Fruit fly (Drosophila melanogaster) whole organism, embryonic: ENCODE measurements around the gene Cyp4g15.

Experiments
- ATbp ChIP-seq: fragments of 200-800 bp; sonication (Bioruptor generic); optimal IDR thresholded peaks from 2 replicates; lab custom pipeline; 2017; ENCODE audit warnings: missing biosample characterization, mild to moderate bottlenecking, missing genetic modification characterization, missing genetic modification reagents
- Adf1 ChIP-seq: fragments of 200-800 bp; sonication (Bioruptor generic); IDR thresholded peaks from 2 replicates; pipeline ENCODE4 v1.3.6; 2022; ENCODE audit warnings: missing biosample characterization, missing genetic modification characterization
- BtbVII ChIP-seq: fragments of 200-800 bp; sonication (Bioruptor generic); optimal IDR thresholded peaks from 3 replicates; lab custom pipeline; 2017; ENCODE audit warnings: missing biosample characterization, mild to moderate bottlenecking, missing genetic modification characterization
- CG10366 ChIP-seq: fragments of 200-800 bp; sonication (Bioruptor generic); IDR thresholded peaks from 2 replicates; pipeline ENCODE4 v1.3.6; 2022; ENCODE audit warnings: missing biosample characterization, missing genetic modification characterization
- CG10431 ChIP-seq: fragments of 200-800 bp; sonication (Bioruptor generic); optimal IDR thresholded peaks from 3 replicates; lab custom pipeline; 2018; ENCODE audit warnings: missing biosample characterization, mild to moderate bottlenecking, missing genetic modification characterization
- CG11695 ChIP-seq: fragments of 200-800 bp; sonication (Bioruptor generic); IDR thresholded peaks from 3 replicates; pipeline ENCODE4 v1.3.6; 2022; ENCODE audit warnings: missing biosample characterization, missing genetic modification characterization
- CG12236 ChIP-seq: fragments of 200-800 bp; sonication (Bioruptor generic); optimal IDR thresholded peaks from 2 replicates; lab custom pipeline; 2016; ENCODE audit warnings: missing biosample characterization, missing genetic modification characterization
- CG12942 ChIP-seq: fragments of 200-800 bp; sonication (Bioruptor generic); optimal IDR thresholded peaks from 3 replicates; lab custom pipeline; 2016; ENCODE audit warnings: missing biosample characterization, missing genetic modification characterization
- CG14014 ChIP-seq: fragments of 200-800 bp; sonication (Bioruptor generic); IDR thresholded peaks from 2 replicates; pipeline ENCODE4 v1.3.6; 2022; ENCODE audit warnings: missing biosample characterization, missing genetic modification characterization
- CG14965 ChIP-seq: fragments of 200-800 bp; sonication (Bioruptor generic); optimal IDR thresholded peaks from 2 replicates; lab custom pipeline; 2016; ENCODE audit warnings: missing biosample characterization, missing genetic modification characterization, borderline replicate concordance
- CG3281 ChIP-seq: fragments of 200-800 bp; sonication (Bioruptor generic); optimal IDR thresholded peaks from 3 replicates; lab custom pipeline; 2017; ENCODE audit warnings: missing biosample characterization, mild to moderate bottlenecking, missing genetic modification characterization
- CG34376 ChIP-seq: fragments of 200-800 bp; sonication (Bioruptor generic); optimal IDR thresholded peaks from 2 replicates; lab custom pipeline; 2018; ENCODE audit warnings: missing biosample characterization, mild to moderate bottlenecking, missing genetic modification characterization
- CG34422 ChIP-seq: fragments of 200-800 bp; sonication (Bioruptor generic); IDR thresholded peaks from 3 replicates; pipeline ENCODE4 v1.3.6; 2022; ENCODE audit warnings: missing biosample characterization, missing genetic modification characterization
- CG3847 ChIP-seq: fragments of 200-800 bp; sonication (Bioruptor generic); IDR thresholded peaks from 2 replicates; pipeline ENCODE4 v1.3.6; 2022; ENCODE audit warnings: missing biosample characterization, missing genetic modification characterization
- CG4328 ChIP-seq: fragments of 200-800 bp; sonication (Bioruptor generic); optimal IDR thresholded peaks from 3 replicates; lab custom pipeline; 2017; ENCODE audit warnings: missing biosample characterization, missing genetic modification reagents, missing genetic modification characterization
- CG43689 ChIP-seq: fragments of 200-800 bp; sonication (Bioruptor generic); IDR thresholded peaks from 2 replicates; pipeline ENCODE4 v1.3.6; 2022; ENCODE audit warnings: missing biosample characterization, missing genetic modification characterization
- CG5245 ChIP-seq: fragments of 200-800 bp; sonication (Bioruptor generic); optimal IDR thresholded peaks from 3 replicates; lab custom pipeline; 2016; ENCODE audit warnings: missing biosample characterization, missing genetic modification characterization
- CG6683 ChIP-seq: fragments of 200-800 bp; sonication (Bioruptor generic); optimal IDR thresholded peaks from 2 replicates; lab custom pipeline; 2017; ENCODE audit warnings: missing biosample characterization, mild to moderate bottlenecking, missing genetic modification characterization, missing genetic modification reagents
- CG6813 ChIP-seq: fragments of 200-800 bp; sonication (Bioruptor generic); optimal IDR thresholded peaks from 2 replicates; lab custom pipeline; 2017; ENCODE audit warnings: missing biosample characterization, missing genetic modification characterization, mild to moderate bottlenecking, moderate library complexity, missing genetic modification reagents
- CG8089 ChIP-seq: fragments of 200-800 bp; sonication (Bioruptor generic); optimal IDR thresholded peaks from 3 replicates; lab custom pipeline; 2016; ENCODE audit warnings: missing biosample characterization, missing genetic modification characterization
- CrebB ChIP-seq: fragments of 200-800 bp; sonication (Bioruptor generic); optimal IDR thresholded peaks from 3 replicates; lab custom pipeline; 2018; ENCODE audit warnings: missing biosample characterization, mild to moderate bottlenecking, missing genetic modification characterization
- Dref ChIP-seq: fragments of 200-800 bp; sonication (Bioruptor generic); IDR thresholded peaks from 2 replicates; pipeline ENCODE4 v1.3.6; 2022; ENCODE audit warnings: missing biosample characterization, missing genetic modification characterization
- ERR ChIP-seq: fragments of 200-800 bp; sonication (Bioruptor generic); optimal IDR thresholded peaks from 2 replicates; lab custom pipeline; 2016; ENCODE audit warnings: missing biosample characterization, missing genetic modification characterization
- Eip74EF ChIP-seq, 2 experiments: fragments of 200-800 bp in 1 of 2; fragments of >200 bp in 1 of 2; sonication (Bioruptor generic) in 1 of 2; optimal IDR thresholded peaks; 2 replicates each; lab custom pipeline; 2017 to 2019; ENCODE audit warnings: missing biosample characterization in 2 of 2, missing genetic modification characterization in 2 of 2, mild to moderate bottlenecking in 1 of 2, moderate library complexity in 1 of 2
- Fer3 ChIP-seq: fragments of 200-800 bp; sonication (Bioruptor generic); optimal IDR thresholded peaks from 2 replicates; lab custom pipeline; 2018; ENCODE audit warnings: missing biosample characterization, mild to moderate bottlenecking, missing genetic modification characterization, moderate library complexity
- H2.0 ChIP-seq: fragments of 200-800 bp; sonication (Bioruptor generic); IDR thresholded peaks from 2 replicates; pipeline ENCODE4 v1.3.6; 2022; ENCODE audit warnings: missing biosample characterization, missing genetic modification characterization
- Poxn ChIP-seq: fragments of 200-800 bp; sonication (Bioruptor generic); IDR thresholded peaks from 2 replicates; pipeline ENCODE4 v1.3.6; 2022; ENCODE audit warnings: missing biosample characterization, missing genetic modification characterization
- Scr ChIP-seq: fragments of 200-800 bp; sonication (Bioruptor generic); IDR thresholded peaks from 2 replicates; pipeline ENCODE4 v1.3.6; 2022; ENCODE audit warnings: missing biosample characterization, missing genetic modification characterization; ENCODE audit not compliant: partially characterized antibody
- Sry-β ChIP-seq: fragments of 200-800 bp; sonication (Bioruptor generic); optimal IDR thresholded peaks from 2 replicates; lab custom pipeline; 2018; ENCODE audit warnings: missing biosample characterization, mild to moderate bottlenecking, missing genetic modification characterization, moderate library complexity
- Sry-δ ChIP-seq: fragments of 200-800 bp; sonication (Bioruptor generic); optimal IDR thresholded peaks from 2 replicates; lab custom pipeline; 2016; ENCODE audit warnings: missing biosample characterization, missing genetic modification characterization
- Tbp ChIP-seq: fragments of >200 bp; optimal IDR thresholded peaks from 2 replicates; lab custom pipeline; 2018; ENCODE audit warnings: missing biosample characterization, missing genetic modification characterization
- abd-A ChIP-seq: fragments of 200-800 bp; sonication (Bioruptor generic); optimal IDR thresholded peaks from 3 replicates; lab custom pipeline; 2019; ENCODE audit warnings: missing biosample characterization, mild to moderate bottlenecking, missing genetic modification characterization, moderate library complexity
- ase ChIP-seq: fragments of 200-800 bp; sonication (Bioruptor generic); IDR thresholded peaks from 3 replicates; pipeline ENCODE4 v1.3.6; 2022; ENCODE audit warnings: missing biosample characterization, missing genetic modification characterization
- ash1 ChIP-seq: fragments of 200-800 bp; sonication (Bioruptor generic); optimal IDR thresholded peaks from 2 replicates; lab custom pipeline; 2018; ENCODE audit warnings: missing biosample characterization, mild to moderate bottlenecking, missing genetic modification characterization
- bbx ChIP-seq: fragments of 200-800 bp; sonication (Bioruptor generic); IDR thresholded peaks from 2 replicates; pipeline ENCODE4 v1.3.6; 2022; ENCODE audit warnings: missing biosample characterization, missing genetic modification characterization; ENCODE audit not compliant: partially characterized antibody
- bcd ChIP-seq: fragments of 200-800 bp; sonication (Bioruptor generic); optimal IDR thresholded peaks from 2 replicates; lab custom pipeline; 2017; ENCODE audit warnings: missing biosample characterization, mild to moderate bottlenecking, missing genetic modification characterization
- bigmax ChIP-seq: fragments of 200-800 bp; sonication (Bioruptor generic); optimal IDR thresholded peaks from 2 replicates; lab custom pipeline; 2018; ENCODE audit warnings: missing biosample characterization, mild to moderate bottlenecking, missing genetic modification characterization
- bsh ChIP-seq, 2 experiments: fragments of 200-800 bp; sonication (Bioruptor generic); optimal IDR thresholded peaks; 2 replicates each; lab custom pipeline; 2017 to 2018; ENCODE audit warnings: mild to moderate bottlenecking in 2 of 2, missing biosample characterization in 2 of 2, missing genetic modification characterization in 2 of 2, moderate library complexity in 1 of 2
- dm ChIP-seq: fragments of 200-800 bp; sonication (Bioruptor generic); optimal IDR thresholded peaks from 3 replicates; lab custom pipeline; 2016; ENCODE audit warnings: missing biosample characterization, missing genetic modification characterization
- dmrt99B ChIP-seq: fragments of 200-800 bp; sonication (Bioruptor generic); optimal IDR thresholded peaks from 2 replicates; lab custom pipeline; 2018; ENCODE audit warnings: missing biosample characterization, mild to moderate bottlenecking, missing genetic modification characterization, moderate library complexity
- gem ChIP-seq: fragments of 200-800 bp; sonication (Bioruptor generic); optimal IDR thresholded peaks from 2 replicates; lab custom pipeline; 2019; ENCODE audit warnings: missing biosample characterization, mild to moderate bottlenecking, missing genetic modification characterization, moderate library complexity
- h ChIP-seq: fragments of >200 bp; optimal IDR thresholded peaks from 2 replicates; lab custom pipeline; 2017
- ken ChIP-seq: fragments of 200-800 bp; sonication (Bioruptor generic); IDR thresholded peaks from 3 replicates; pipeline ENCODE4 v1.3.6; 2022; ENCODE audit warnings: missing biosample characterization, missing genetic modification characterization
- lmd ChIP-seq: fragments of 200-800 bp; sonication (Bioruptor generic); IDR thresholded peaks from 2 replicates; pipeline ENCODE4 v1.3.6; 2022; ENCODE audit warnings: missing biosample characterization, missing genetic modification characterization
- maf-S ChIP-seq: fragments of 200-800 bp; sonication (Bioruptor generic); optimal IDR thresholded peaks from 2 replicates; lab custom pipeline; 2016; ENCODE audit warnings: missing biosample characterization, missing genetic modification characterization
- odd ChIP-seq: fragments of 200-800 bp; sonication (Bioruptor generic); optimal IDR thresholded peaks from 2 replicates; lab custom pipeline; 2017; ENCODE audit warnings: missing biosample characterization, mild to moderate bottlenecking, missing genetic modification characterization
- rib ChIP-seq: fragments of 200-800 bp; sonication (Bioruptor generic); IDR thresholded peaks from 2 replicates; pipeline ENCODE4 v1.3.6; 2022; ENCODE audit warnings: missing biosample characterization, missing genetic modification characterization
- slou ChIP-seq: fragments of 200-800 bp; sonication (Bioruptor generic); optimal IDR thresholded peaks from 3 replicates; lab custom pipeline; 2016; ENCODE audit warnings: missing biosample characterization, missing genetic modification characterization
- unpg ChIP-seq: fragments of 200-800 bp; sonication (Bioruptor generic); optimal IDR thresholded peaks from 3 replicates; lab custom pipeline; 2018; ENCODE audit warnings: missing biosample characterization, mild to moderate bottlenecking, missing genetic modification characterization, moderate library complexity
- vvl ChIP-seq: fragments of 200-800 bp; sonication (Bioruptor generic); IDR thresholded peaks from 2 replicates; pipeline ENCODE4 v1.3.6; 2022; ENCODE audit warnings: missing biosample characterization, missing genetic modification characterization

Gene Cyp4g15

DNA sequence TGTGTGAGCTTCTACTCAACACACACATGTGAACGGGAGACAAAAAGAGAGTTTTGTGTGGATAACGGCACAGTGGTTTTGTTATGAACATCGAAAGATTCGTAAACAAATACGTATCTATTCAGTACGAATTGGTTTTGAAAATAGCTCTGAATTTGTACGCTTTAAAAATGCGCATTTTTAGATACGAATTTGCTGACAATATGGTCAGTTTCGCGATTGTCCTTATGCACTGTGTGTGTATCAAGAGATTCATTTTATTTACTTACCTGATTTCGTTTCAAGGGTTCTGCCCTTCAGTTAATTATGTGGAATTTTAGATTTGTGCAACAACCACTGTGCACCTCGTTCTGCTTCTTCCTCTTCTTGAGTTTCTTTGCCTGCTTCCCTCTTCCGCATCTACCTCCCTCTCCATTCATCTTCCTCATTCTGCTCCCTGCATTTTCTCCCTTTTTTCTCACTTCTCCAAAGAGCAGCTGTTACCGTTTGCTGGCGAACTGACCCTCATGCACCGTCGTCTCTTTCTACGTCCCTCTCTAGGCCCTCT, 17.9 kb downstream of the Cyp4g15 start (continued):
- no peak for TF ChIP-seq CG4328 (GFP tag; lab: Kevin White, UChicago)
- no peak for TF ChIP-seq Adf1 (GFP tag; lab: Robert Waterston, UW)
- TF ChIP-seq vvl (GFP tag; lab: Robert Waterston, UW): peak; percentile 72
- TF ChIP-seq unpg (GFP tag; lab: Kevin White, UChicago): peak; percentile 69
- no peak for TF ChIP-seq bigmax (GFP tag; lab: Kevin White, UChicago)
- TF ChIP-seq odd (GFP tag; lab: Kevin White, UChicago): peak; percentile 56
- TF ChIP-seq CG5245: peak; percentile 54
- TF ChIP-seq slou: no peak
- TF ChIP-seq CG14014 (GFP tag; lab: Robert Waterston, UW): no peak
- peak; percentile 6 for TF ChIP-seq CrebB
- TF ChIP-seq Sry-δ (GFP tag; lab: Kevin White, UChicago): peak; percentile 4
- TF ChIP-seq Scr (GFP tag; lab: Robert Waterston, UW): no peak
- TF ChIP-seq ATbp (GFP tag; lab: Kevin White, UChicago): peak; percentile 81
- 0 out of 2 replicates have a peak, but pooled peaks have one; percentile 34 for TF ChIP-seq CG10366
- peak; percentile 43 for TF ChIP-seq H2.0 (GFP tag; lab: Robert Waterston, UW)
- peak; percentile 61; the same call in 1 of the 3 replicates for TF ChIP-seq CG34422
- peak; percentile 55 for TF ChIP-seq maf-S
- peak; percentile 30 for TF ChIP-seq dm (GFP tag; lab: Kevin White, UChicago)
- TF ChIP-seq Tbp (GFP tag; lab: Kevin White, UChicago): no peak
- no peak for TF ChIP-seq Dref
- peak; percentile 62 for TF ChIP-seq CG8089 (GFP tag; lab: Kevin White, UChicago)
- no peak for TF ChIP-seq h (lab: Kevin White, UChicago)
- peak; percentile 77 for TF ChIP-seq dmrt99B (tag; lab: Kevin White, UChicago)
- TF ChIP-seq rib (GFP tag; lab: Robert Waterston, UW): no peak
- TF ChIP-seq CG6813: peak; percentile 73
- peak in 1 of 2 experiments; percentile 68 for TF ChIP-seq Eip74EF (GFP tag; optimal IDR thresholded peaks at IDR 0.05; lab: Kevin White, UChicago)
- TF ChIP-seq BtbVII (GFP tag; lab: Kevin White, UChicago): no peak
- 0 out of 3 replicates have a peak, but pooled peaks have one; percentile 48 for TF ChIP-seq CG11695
- peak; percentile 56 for TF ChIP-seq bcd (GFP tag; lab: Kevin White, UChicago)
- TF ChIP-seq Poxn: no peak
- TF ChIP-seq bbx (GFP tag; lab: Robert Waterston, UW): no peak
- TF ChIP-seq CG12942 (GFP tag; lab: Kevin White, UChicago): peak; percentile 61
- TF ChIP-seq Fer3: peak; percentile 21
- TF ChIP-seq CG10431: peak; percentile 51
- TF ChIP-seq CG3847 (GFP tag; lab: Robert Waterston, UW): no peak
- peak; percentile 39 for TF ChIP-seq CG3281 (GFP tag; lab: Kevin White, UChicago)
- peak; percentile 85 for TF ChIP-seq gem
- TF ChIP-seq ERR (GFP tag; lab: Kevin White, UChicago): no peak
- peak; percentile 49 for TF ChIP-seq CG12236
- no peak for TF ChIP-seq ash1 (GFP tag; lab: Kevin White, UChicago)
- peak; percentile 40; the same call in 1 of the 3 replicates for TF ChIP-seq ase
- peak; percentile 64; the same call in 1 of the 2 replicates for TF ChIP-seq lmd (GFP tag; lab: Robert Waterston, UW)
- TF ChIP-seq CG43689 (GFP tag; lab: Robert Waterston, UW): no peak
- TF ChIP-seq CG34376 (GFP tag; lab: Kevin White, UChicago): no peak
- peak; percentile 19 for TF ChIP-seq Sry-β (GFP tag; lab: Kevin White, UChicago)
- TF ChIP-seq bsh (GFP tag; optimal IDR thresholded peaks at IDR 0.05; lab: Kevin White, UChicago): peak; percentile 88 to 95
- TF ChIP-seq CG14965 (GFP tag; lab: Kevin White, UChicago): no peak
- 0 out of 3 replicates have a peak, but pooled peaks have one; percentile 46 for TF ChIP-seq ken (GFP tag; lab: Robert Waterston, UW)
- no peak for TF ChIP-seq CG6683 (GFP tag; lab: Kevin White, UChicago)
- no peak for TF ChIP-seq abd-A (tag; lab: Kevin White, UChicago)
